Worm (Caenorhabditis elegans): Measurements from ENCODE around the gene adah-1.
A peak's percentile ranks its signal among the peaks of the same experiment; 100 is the strongest.

The adah-1 gene

DNA sequence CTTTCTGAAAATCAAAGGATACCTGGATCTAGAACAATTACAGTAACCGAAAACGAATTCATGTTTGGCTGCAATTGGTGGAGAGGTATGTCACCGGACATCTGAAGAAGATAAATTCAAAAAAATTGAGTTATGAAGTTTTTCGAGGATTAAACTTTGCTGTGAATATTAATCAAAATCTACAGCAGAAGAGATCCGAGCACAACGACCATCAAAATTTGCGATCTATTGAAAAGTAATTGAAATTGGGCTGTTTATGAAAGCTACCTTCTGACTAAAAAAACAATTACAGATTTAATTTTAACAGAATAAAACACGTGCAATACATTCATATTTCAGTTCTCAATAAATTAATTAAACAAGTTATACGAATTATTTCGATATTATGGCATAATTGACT, 8.4 kb downstream of the adah-1 start, which contains the start of gene C06G3.8 (continued):
- no peak for TF ChIP-seq lin-39 (tag; optimal IDR thresholded peaks at IDR 0.05)
- TF ChIP-seq egl-43 (GFP tag; IDR thresholded peaks at IDR 0.05), result no peak

DNA sequence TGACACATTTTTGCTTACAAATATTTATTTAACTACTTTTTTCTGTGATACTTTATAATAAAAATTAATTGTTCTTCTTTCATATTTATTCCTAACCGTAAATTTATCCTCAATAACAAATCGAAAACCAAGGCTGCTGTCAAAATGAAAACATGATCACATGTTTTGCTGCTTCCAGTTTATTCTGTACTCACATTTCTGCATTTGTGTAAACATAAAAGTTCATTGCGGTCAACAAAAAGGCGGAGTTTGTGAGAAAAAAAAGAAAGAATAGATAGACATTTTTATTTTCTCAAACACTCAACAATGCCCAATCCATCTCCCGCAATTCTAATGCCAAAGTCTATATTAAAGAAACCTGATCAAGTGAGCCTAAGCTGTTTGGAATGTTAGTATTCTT, 11.8 kb downstream of the adah-1 start, which contains the start of gene C06G3.3:
Gene C06G3.3 (plus strand): TSS at position 301 of the 400 bp plus-strand sequence.
- TF ChIP-seq T26A8.4 (GFP tag; IDR thresholded peaks at IDR 0.05) (no peak), nhr-25 (tag; optimal IDR thresholded peaks at IDR 0.05; ENCODE audit: borderline replicate concordance, insufficient read depth) (no peak), Y48G9A.11 (GFP tag; IDR thresholded peaks at IDR 0.05) (no peak), aha-1 (tag) (peak; percentile 46)

DNA sequence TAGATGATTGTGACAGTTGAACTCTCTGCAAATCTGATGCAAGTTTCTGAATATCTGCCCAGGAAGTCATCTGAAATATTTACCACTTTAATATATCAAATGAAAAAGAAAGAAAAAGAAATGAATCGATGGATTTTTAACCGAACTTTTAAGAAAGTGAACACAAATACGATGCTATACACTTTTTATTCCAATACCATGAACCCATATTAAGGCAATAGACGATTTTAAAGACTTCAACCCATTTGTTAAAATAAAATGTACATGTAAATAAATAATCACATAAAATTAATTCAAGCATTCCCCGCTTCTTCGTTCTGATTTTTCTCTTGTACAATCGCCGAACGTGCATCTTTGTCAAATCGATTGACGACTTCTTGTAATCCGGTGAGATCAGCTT, 12.8 kb downstream of the adah-1 start, which contains the start of gene ufl-1:
Gene ufl-1 (minus strand): TSS at position 70 of the 400 bp plus-strand sequence.
- TF ChIP-seq nhr-48 (tag; optimal IDR thresholded peaks at IDR 0.05), result no peak
- TF ChIP-seq F37D6.2 (tag; optimal IDR thresholded peaks at IDR 0.05), result no peak
- no peak for TF ChIP-seq nhr-237 (tag; optimal IDR thresholded peaks at IDR 0.05)
- no peak for TF ChIP-seq nhr-41 (GFP tag; IDR thresholded peaks at IDR 0.05)
- no peak for TF ChIP-seq madf-9 (GFP tag; conservative IDR thresholded peaks at IDR 0.05)
- peak in 1 of 2 experiments; percentile 86 for TF ChIP-seq unc-62 (GFP tag; optimal IDR thresholded peaks at IDR 0.05 in 1 of 2)
- no peak for TF ChIP-seq unc-62 (tag; optimal IDR thresholded peaks at IDR 0.05)

DNA sequence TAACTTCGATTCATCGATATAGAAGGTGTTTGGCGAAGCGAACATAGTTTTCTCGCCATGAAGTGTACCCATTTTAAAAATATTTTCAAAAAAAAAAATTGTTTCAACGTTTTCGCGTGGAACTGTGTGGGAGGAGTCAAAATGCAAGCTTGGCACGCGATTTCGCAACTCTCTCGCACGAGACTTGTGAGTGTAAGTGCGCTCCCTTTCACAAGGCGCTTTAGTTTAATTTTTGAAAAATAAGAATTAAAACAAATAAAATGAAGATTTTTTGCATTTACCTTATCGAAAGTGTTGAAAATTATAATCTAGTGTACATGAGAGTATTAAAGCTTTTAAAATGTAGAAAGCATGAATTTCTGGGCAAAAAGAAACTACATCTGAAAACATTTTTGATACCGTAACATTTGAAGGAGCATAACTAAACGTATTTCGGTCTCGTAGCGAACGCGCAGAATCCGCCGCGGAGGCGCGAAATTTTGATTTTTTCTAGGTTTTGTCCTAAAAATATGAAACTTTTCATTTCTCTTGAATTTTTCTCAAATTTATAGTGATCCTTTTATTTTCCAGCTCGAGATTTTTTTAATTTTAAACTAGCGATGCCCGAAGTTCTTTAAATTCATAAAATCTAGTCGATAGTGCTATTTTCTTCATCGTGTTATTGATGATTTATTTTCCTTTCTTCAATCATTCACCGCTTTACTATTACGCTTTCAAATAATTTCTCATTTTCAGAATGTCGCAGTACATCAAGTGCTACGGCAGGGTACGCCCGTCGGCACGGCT, 15.7 kb downstream of the adah-1 start, which contains the start of the genes cogc-2 and klp-18:
Gene cogc-2 (minus strand): TSS at position 105 of the 786 bp plus-strand sequence.
Gene klp-18 (plus strand): TSS at position 736 of the 786 bp plus-strand sequence.
- no peak for TF ChIP-seq mxl-2 (GFP tag; conservative IDR thresholded peaks at IDR 0.05)
- TF ChIP-seq lsy-2 (tag; optimal IDR thresholded peaks at IDR 0.05), result peak; percentile 36 to 87
- peak; percentile 86 for TF ChIP-seq nhr-6 (tag; optimal IDR thresholded peaks at IDR 0.05)
- peak in 1 of 2 experiments; percentile 53 for TF ChIP-seq hif-1 (tag; optimal IDR thresholded peaks at IDR 0.05)
- TF ChIP-seq F37D6.2 (tag; optimal IDR thresholded peaks at IDR 0.05), result peak; percentile 9
- TF ChIP-seq nhr-28 (tag; optimal IDR thresholded peaks at IDR 0.05), result peak; percentile 60
- TF ChIP-seq nhr-10 (tag; optimal IDR thresholded peaks at IDR 0.05), result no peak
- peak; percentile 62 for TF ChIP-seq spr-1 (tag; optimal IDR thresholded peaks at IDR 0.05)
- no peak for TF ChIP-seq egl-27 (tag; optimal IDR thresholded peaks at IDR 0.05)
- TF ChIP-seq hmg-1.1 (GFP tag; IDR thresholded peaks at IDR 0.05), result peak; percentile 74
- TF ChIP-seq mes-2 (tag; optimal IDR thresholded peaks at IDR 0.05; ENCODE audit: poor library complexity, severe bottlenecking), result peak; percentile 93
- peak; percentile 48; the same call in 1 of the 2 replicates for TF ChIP-seq ceh-20 (GFP tag; IDR thresholded peaks at IDR 0.05)
- TF ChIP-seq nhr-25 (tag; optimal IDR thresholded peaks at IDR 0.05; ENCODE audit: borderline replicate concordance, insufficient read depth), result peak; percentile 64
- peak; percentile 35 for TF ChIP-seq lin-15B (tag; optimal IDR thresholded peaks at IDR 0.05)
- TF ChIP-seq nhr-48 (tag; optimal IDR thresholded peaks at IDR 0.05), result peak; percentile 39
- no peak for TF ChIP-seq mdt-29 (GFP tag; IDR thresholded peaks at IDR 0.05)
- TF ChIP-seq nhr-11 (tag; optimal IDR thresholded peaks at IDR 0.05), result peak; percentile 20
- TF ChIP-seq ceh-28 (tag; optimal IDR thresholded peaks at IDR 0.05), result no peak
- peak; percentile 56 for TF ChIP-seq nhr-77 (tag; optimal IDR thresholded peaks at IDR 0.05)
- TF ChIP-seq duxl-1 (tag; optimal IDR thresholded peaks at IDR 0.05; ENCODE audit: poor library complexity), result peak; percentile 66
- no peak for TF ChIP-seq daf-16 (GFP tag; optimal IDR thresholded peaks at IDR 0.05)
- TF ChIP-seq daf-16 (tag; optimal IDR thresholded peaks at IDR 0.05), result peak; percentile 58
- peak; percentile 95 for TF ChIP-seq snpc-1.2 (GFP tag; IDR thresholded peaks at IDR 0.05)
- TF ChIP-seq arid-1 (GFP tag; conservative IDR thresholded peaks at IDR 0.05), result 0 out of 2 replicates have a peak, but pooled peaks have one; percentile 8
- peak; percentile 75 for TF ChIP-seq lin-13 (GFP tag; optimal IDR thresholded peaks at IDR 0.05)
- no peak for TF ChIP-seq R02D3.7 (tag; optimal IDR thresholded peaks at IDR 0.05)
- TF ChIP-seq rbr-2 (tag; optimal IDR thresholded peaks at IDR 0.05), result peak; percentile 57
- peak; percentile 95 for TF ChIP-seq dpl-1 (GFP tag; optimal IDR thresholded peaks at IDR 0.05)
- TF ChIP-seq mep-1 (tag; optimal IDR thresholded peaks at IDR 0.05), result peak; percentile 83
- peak; percentile 49 for TF ChIP-seq dmd-6 (GFP tag; IDR thresholded peaks at IDR 0.05)
- TF ChIP-seq mxl-3 (GFP tag; optimal IDR thresholded peaks at IDR 0.05), result peak; percentile 30
- no peak for TF ChIP-seq dmd-9 (GFP tag; IDR thresholded peaks at IDR 0.05)
- TF ChIP-seq zfp-2 (tag; optimal IDR thresholded peaks at IDR 0.05), result peak; percentile 11
- TF ChIP-seq fkh-10 (GFP tag; optimal IDR thresholded peaks at IDR 0.05), result peak; percentile 37
